Fruit fly (Drosophila melanogaster): Measurements from ENCODE around the gene Spase22-23.
A peak's percentile ranks its signal among the peaks of the same experiment; 100 is the strongest.

Spase22-23 gene

dm6 chr3R:24221334-24222302, 8.2 kb downstream of the Spase22-23 start, which contains the start of gene twin (continued):
- 0 out of 3 replicates have a peak, but pooled peaks have one; percentile 23 for TF ChIP-seq CG2889 (GFP tag; IDR thresholded peaks at IDR 0.05)
- peak; percentile 74 for TF ChIP-seq CG9817 (tag; optimal IDR thresholded peaks at IDR 0.05)
- no peak for TF ChIP-seq CG16815 (GFP tag; optimal IDR thresholded peaks at IDR 0.05)
- no peak for TF ChIP-seq CG3407 (GFP tag; optimal IDR thresholded peaks at IDR 0.05)
- TF ChIP-seq CG1647 (GFP tag; optimal IDR thresholded peaks at IDR 0.05) = no peak
- TF ChIP-seq salm (tag; optimal IDR thresholded peaks at IDR 0.05) = no peak
- TF ChIP-seq Hey (tag; optimal IDR thresholded peaks at IDR 0.05) = no peak
- TF ChIP-seq unpg (GFP tag; optimal IDR thresholded peaks at IDR 0.05) = peak; percentile 49
- TF ChIP-seq CG4730 (GFP tag; IDR thresholded peaks at IDR 0.05) = no peak
- TF ChIP-seq MBD-R2 (GFP tag; IDR thresholded peaks at IDR 0.05) = peak; percentile 58; the same call in 1 of the 2 replicates
- peak; percentile 37; the same call in 1 of the 2 replicates for TF ChIP-seq CG10366 (GFP tag; IDR thresholded peaks at IDR 0.05)
- TF ChIP-seq vfl (GFP tag; optimal IDR thresholded peaks at IDR 0.05) = peak; percentile 59
- peak; percentile 60 for TF ChIP-seq Myb (GFP tag; optimal IDR thresholded peaks at IDR 0.05)
- peak; percentile 54 for TF ChIP-seq Dek (tag; optimal IDR thresholded peaks at IDR 0.05)
- no peak for TF ChIP-seq CG16779 (GFP tag; IDR thresholded peaks at IDR 0.05)
- TF ChIP-seq CG17186 (GFP tag; optimal IDR thresholded peaks at IDR 0.05) = peak; percentile 31
- TF ChIP-seq rib (GFP tag; IDR thresholded peaks at IDR 0.05) = peak; percentile 56
- TF ChIP-seq sc (optimal IDR thresholded peaks at IDR 0.05) = no peak
- no peak for TF ChIP-seq sc (GFP tag; optimal IDR thresholded peaks at IDR 0.05)
- TF ChIP-seq luna (GFP tag; optimal IDR thresholded peaks at IDR 0.05) = peak; percentile 23
- no peak for TF ChIP-seq CrebB (tag; optimal IDR thresholded peaks at IDR 0.05)
- TF ChIP-seq CG8765 (GFP tag; IDR thresholded peaks at IDR 0.05) = no peak
- TF ChIP-seq Dref (GFP tag; IDR thresholded peaks at IDR 0.05) = peak; percentile 71
- TF ChIP-seq Optix (GFP tag; IDR thresholded peaks at IDR 0.05) = no peak
- peak; percentile 86 for TF ChIP-seq lilli (GFP tag; optimal IDR thresholded peaks at IDR 0.05)
- TF ChIP-seq CG17359 (tag; optimal IDR thresholded peaks at IDR 0.05) = peak; percentile 35
- TF ChIP-seq Gsc (GFP tag; IDR thresholded peaks at IDR 0.05) = no peak
- TF ChIP-seq CG15073 (GFP tag; optimal IDR thresholded peaks at IDR 0.05) = no peak
- no peak for TF ChIP-seq usp (GFP tag; optimal IDR thresholded peaks at IDR 0.05)
- peak; percentile 76 for TF ChIP-seq sna (GFP tag; IDR thresholded peaks at IDR 0.05; ENCODE audit: partially characterized antibody)
- no peak for TF ChIP-seq dan (GFP tag; IDR thresholded peaks at IDR 0.05)
- no peak for TF ChIP-seq CG30431 (GFP tag; optimal IDR thresholded peaks at IDR 0.05)
- no peak for TF ChIP-seq Rx (GFP tag; IDR thresholded peaks at IDR 0.05)
- peak; percentile 70 for TF ChIP-seq CG17361 (GFP tag; IDR thresholded peaks at IDR 0.05)
- TF ChIP-seq Asciz (GFP tag; optimal IDR thresholded peaks at IDR 0.05) = no peak
- TF ChIP-seq ab (GFP tag; optimal IDR thresholded peaks at IDR 0.05) = no peak
- no peak for TF ChIP-seq gcm (GFP tag; optimal IDR thresholded peaks at IDR 0.05)
- TF ChIP-seq CG18619 (GFP tag; optimal IDR thresholded peaks at IDR 0.05) = peak; percentile 57
- TF ChIP-seq maf-S (GFP tag; optimal IDR thresholded peaks at IDR 0.05) = peak; percentile 60
- TF ChIP-seq HLH3B (GFP tag; IDR thresholded peaks at IDR 0.05) = 0 out of 2 replicates have a peak, but pooled peaks have one; percentile 16
- peak; percentile 76 for TF ChIP-seq NFAT (GFP tag; IDR thresholded peaks at IDR 0.05)
- no peak for TF ChIP-seq Lim3 (GFP tag; IDR thresholded peaks at IDR 0.05)
- no peak for TF ChIP-seq odd (GFP tag; optimal IDR thresholded peaks at IDR 0.05)
- peak; percentile 29 for TF ChIP-seq exex (tag; optimal IDR thresholded peaks at IDR 0.05)
- TF ChIP-seq tio (GFP tag; optimal IDR thresholded peaks at IDR 0.05) = no peak
- TF ChIP-seq Lpt (GFP tag; optimal IDR thresholded peaks at IDR 0.05) = no peak
- peak; percentile 70 for TF ChIP-seq tin (GFP tag; optimal IDR thresholded peaks at IDR 0.05)
- no peak for TF ChIP-seq wek (GFP tag; optimal IDR thresholded peaks at IDR 0.05)
- peak; percentile 48; the same call in 1 of the 2 replicates for TF ChIP-seq CG14014 (GFP tag; IDR thresholded peaks at IDR 0.05)
- no peak for TF ChIP-seq CG10274 (GFP tag; optimal IDR thresholded peaks at IDR 0.05)
